Fruit fly (Drosophila melanogaster) whole organism, embryonic: Measurements from ENCODE around the gene Wsck.
A peak's percentile ranks its signal among the peaks of the same experiment; 100 is the strongest.

Experiments
- CG11504 ChIP-seq: fragments of 200-800 bp; sonication (Bioruptor generic); optimal IDR thresholded peaks from 3 replicates; lab custom pipeline; 2019; ENCODE audit warnings: missing biosample characterization, mild to moderate bottlenecking, missing genetic modification characterization, moderate library complexity
- CG11696 ChIP-seq: fragments of 200-800 bp; sonication (Bioruptor generic); IDR thresholded peaks from 2 replicates; pipeline ENCODE4 v1.3.6; 2022; ENCODE audit warnings: missing biosample characterization, missing genetic modification characterization
- CG12104 ChIP-seq: fragments of 200-800 bp; sonication (Bioruptor generic); optimal IDR thresholded peaks from 3 replicates; lab custom pipeline; 2016; ENCODE audit warnings: missing biosample characterization, missing genetic modification characterization
- CG12744 ChIP-seq: fragments of 200-800 bp; sonication (Bioruptor generic); optimal IDR thresholded peaks from 2 replicates; lab custom pipeline; 2016; ENCODE audit warnings: missing biosample characterization, missing genetic modification characterization
- CG12942 ChIP-seq: fragments of 200-800 bp; sonication (Bioruptor generic); optimal IDR thresholded peaks from 3 replicates; lab custom pipeline; 2016; ENCODE audit warnings: missing biosample characterization, missing genetic modification characterization
- CG13287 ChIP-seq: fragments of 200-800 bp; sonication (Bioruptor generic); IDR thresholded peaks from 2 replicates; pipeline ENCODE4 v1.3.6; 2022; ENCODE audit warnings: missing biosample characterization, missing genetic modification characterization; ENCODE audit not compliant: partially characterized antibody
- CG13775 ChIP-seq: fragments of 200-800 bp; sonication (Bioruptor generic); optimal IDR thresholded peaks from 3 replicates; lab custom pipeline; 2017; ENCODE audit warnings: missing biosample characterization, mild to moderate bottlenecking, missing genetic modification characterization
- CG15601 ChIP-seq: fragments of 200-800 bp; sonication (Bioruptor generic); optimal IDR thresholded peaks from 3 replicates; lab custom pipeline; 2019; ENCODE audit warnings: missing biosample characterization, mild to moderate bottlenecking, missing genetic modification characterization, moderate library complexity
- CG1603 ChIP-seq: fragments of 200-800 bp; sonication (Bioruptor generic); optimal IDR thresholded peaks from 2 replicates; lab custom pipeline; 2019; ENCODE audit warnings: missing biosample characterization, mild to moderate bottlenecking, missing genetic modification characterization, moderate library complexity
- CG1647 ChIP-seq: fragments of 200-800 bp; sonication (Bioruptor generic); optimal IDR thresholded peaks from 3 replicates; lab custom pipeline; 2016; ENCODE audit warnings: missing biosample characterization, missing genetic modification characterization
- CG17829 ChIP-seq: fragments of 200-800 bp; optimal IDR thresholded peaks from 2 replicates; lab custom pipeline; 2019; ENCODE audit warnings: missing biosample characterization, mild to moderate bottlenecking, missing genetic modification characterization, moderate library complexity
- CG17912 ChIP-seq: fragments of 200-800 bp; sonication (Bioruptor generic); optimal IDR thresholded peaks from 2 replicates; lab custom pipeline; 2018; ENCODE audit warnings: missing biosample characterization, mild to moderate bottlenecking, missing genetic modification characterization
- CG18476 ChIP-seq: fragments of 200-800 bp; sonication (Bioruptor generic); optimal IDR thresholded peaks from 2 replicates; lab custom pipeline; 2016; ENCODE audit warnings: missing biosample characterization, mild to moderate bottlenecking, missing genetic modification characterization
- CG2712 ChIP-seq: fragments of 200-800 bp; optimal IDR thresholded peaks from 3 replicates; lab custom pipeline; 2019; ENCODE audit warnings: missing biosample characterization, mild to moderate bottlenecking, missing genetic modification characterization, moderate library complexity
- CG4360 ChIP-seq: fragments of 200-800 bp; sonication (Bioruptor generic); IDR thresholded peaks from 2 replicates; pipeline ENCODE4 v1.3.6; 2022; ENCODE audit warnings: missing biosample characterization, missing genetic modification characterization
- CG4854 ChIP-seq: fragments of 200-800 bp; sonication (Bioruptor generic); optimal IDR thresholded peaks from 2 replicates; lab custom pipeline; 2016; ENCODE audit warnings: missing biosample characterization, missing genetic modification characterization, inconsistent platforms
- CG7928 ChIP-seq: fragments of 200-800 bp; sonication (Bioruptor generic); optimal IDR thresholded peaks from 2 replicates; lab custom pipeline; 2017; ENCODE audit warnings: missing biosample characterization, mild to moderate bottlenecking, missing genetic modification characterization
- CG9215 ChIP-seq: fragments of 200-800 bp; sonication (Bioruptor generic); IDR thresholded peaks from 2 replicates; pipeline ENCODE4 v1.3.6; 2022; ENCODE audit warnings: missing biosample characterization, missing genetic modification characterization
- CHES-1-like ChIP-seq: fragments of 200-800 bp; sonication (Bioruptor generic); optimal IDR thresholded peaks from 2 replicates; lab custom pipeline; 2016; ENCODE audit warnings: missing biosample characterization, missing genetic modification characterization
- CrebB ChIP-seq: fragments of 200-800 bp; sonication (Bioruptor generic); optimal IDR thresholded peaks from 3 replicates; lab custom pipeline; 2018; ENCODE audit warnings: missing biosample characterization, mild to moderate bottlenecking, missing genetic modification characterization
- Deaf1 ChIP-seq: fragments of 200-800 bp; optimal IDR thresholded peaks from 3 replicates; lab custom pipeline; 2019; ENCODE audit warnings: missing biosample characterization, mild to moderate bottlenecking, missing genetic modification characterization, moderate library complexity
- ERR ChIP-seq: fragments of 200-800 bp; sonication (Bioruptor generic); optimal IDR thresholded peaks from 2 replicates; lab custom pipeline; 2016; ENCODE audit warnings: missing biosample characterization, missing genetic modification characterization
- Ets65A ChIP-seq: fragments of 200-800 bp; sonication (Bioruptor generic); peaks from one replicate; lab custom pipeline; 2016; ENCODE audit warnings: missing biosample characterization, missing genetic modification characterization
- Hsf ChIP-seq: fragments of 200-800 bp; sonication (Bioruptor generic); optimal IDR thresholded peaks from 3 replicates; lab custom pipeline; 2016; ENCODE audit warnings: missing biosample characterization, missing genetic modification characterization
- Lhr ChIP-seq: fragments of 200-800 bp; sonication (Bioruptor generic); optimal IDR thresholded peaks from 3 replicates; lab custom pipeline; 2017; ENCODE audit warnings: mild to moderate bottlenecking, missing biosample characterization, missing genetic modification reagents, missing genetic modification characterization
- Med ChIP-seq: fragments of 200-800 bp; sonication (Bioruptor generic); peaks from one replicate; lab custom pipeline; 2016; ENCODE audit warnings: missing biosample characterization, missing genetic modification characterization, mild to moderate bottlenecking, inconsistent platforms, moderate library complexity
- Myb ChIP-seq: fragments of 200-800 bp; sonication (Bioruptor generic); optimal IDR thresholded peaks from 2 replicates; lab custom pipeline; 2016; ENCODE audit warnings: missing biosample characterization, missing genetic modification characterization
- NC2β ChIP-seq: fragments of 200-800 bp; sonication (Bioruptor generic); optimal IDR thresholded peaks from 2 replicates; lab custom pipeline; 2016; ENCODE audit warnings: missing biosample characterization, missing genetic modification characterization
- Ravus ChIP-seq: fragments of 200-800 bp; sonication (Bioruptor generic); IDR thresholded peaks from 2 replicates; pipeline ENCODE4 v1.3.6; 2022; ENCODE audit warnings: missing biosample characterization, missing genetic modification characterization
- Side ChIP-seq: fragments of 200-800 bp; sonication (Bioruptor generic); optimal IDR thresholded peaks from 2 replicates; lab custom pipeline; 2016; ENCODE audit warnings: missing biosample characterization, missing genetic modification characterization
- Six4 ChIP-seq: fragments of 200-800 bp; sonication (Bioruptor generic); optimal IDR thresholded peaks from 2 replicates; lab custom pipeline; 2016; ENCODE audit warnings: missing biosample characterization, missing genetic modification characterization
- al ChIP-seq: fragments of 200-800 bp; sonication (Bioruptor generic); IDR thresholded peaks from 2 replicates; pipeline ENCODE4 v1.3.6; 2022; ENCODE audit warnings: missing biosample characterization, missing genetic modification characterization
- amos ChIP-seq: fragments of 200-800 bp; sonication (Bioruptor generic); IDR thresholded peaks from 2 replicates; pipeline ENCODE4 v1.3.6; 2022; ENCODE audit warnings: missing biosample characterization, missing genetic modification characterization; ENCODE audit not compliant: partially characterized antibody
- ara ChIP-seq: fragments of 200-800 bp; sonication (Bioruptor generic); IDR thresholded peaks from 2 replicates; pipeline ENCODE4 v1.3.6; 2022; ENCODE audit warnings: missing biosample characterization, missing genetic modification characterization
- chn ChIP-seq: fragments of 200-800 bp; sonication (Bioruptor generic); optimal IDR thresholded peaks from 2 replicates; lab custom pipeline; 2016; ENCODE audit warnings: missing biosample characterization, missing genetic modification characterization
- dmrt99B ChIP-seq: fragments of 200-800 bp; sonication (Bioruptor generic); optimal IDR thresholded peaks from 2 replicates; lab custom pipeline; 2018; ENCODE audit warnings: missing biosample characterization, mild to moderate bottlenecking, missing genetic modification characterization, moderate library complexity
- dpn ChIP-seq, 2 experiments: fragments of 200-800 bp; sonication (Bioruptor generic); optimal IDR thresholded peaks; 3 replicates each; lab custom pipeline; 2016; ENCODE audit warnings: missing biosample characterization in 2 of 2, missing genetic modification characterization in 2 of 2
- emc ChIP-seq: fragments of 200-800 bp; sonication (Bioruptor generic); optimal IDR thresholded peaks from 2 replicates; lab custom pipeline; 2016; ENCODE audit warnings: missing biosample characterization, missing genetic modification characterization
- ems ChIP-seq: fragments of 200-800 bp; sonication (Bioruptor generic); optimal IDR thresholded peaks from 3 replicates; lab custom pipeline; 2016; ENCODE audit warnings: missing biosample characterization, missing genetic modification characterization
- ftz-f1 ChIP-seq: fragments of 200-800 bp; sonication (Bioruptor generic); optimal IDR thresholded peaks from 2 replicates; lab custom pipeline; 2016; ENCODE audit warnings: missing biosample characterization, missing genetic modification characterization
- gce ChIP-seq: fragments of 200-800 bp; sonication (Bioruptor generic); IDR thresholded peaks from 3 replicates; pipeline ENCODE4 v1.3.6; 2022; ENCODE audit warnings: missing biosample characterization, missing genetic modification characterization
- gcm ChIP-seq: fragments of 200-800 bp; sonication (Bioruptor generic); optimal IDR thresholded peaks from 2 replicates; lab custom pipeline; 2019; ENCODE audit warnings: missing biosample characterization, mild to moderate bottlenecking, missing genetic modification characterization, moderate library complexity
- gt ChIP-seq: fragments of 200-800 bp; sonication (Bioruptor generic); IDR thresholded peaks from 2 replicates; pipeline ENCODE4 v1.3.6; 2022; ENCODE audit warnings: missing biosample characterization, missing genetic modification characterization
- insv ChIP-seq, 2 experiments: fragments of 200-800 bp; sonication (Bioruptor generic); optimal IDR thresholded peaks; 3 replicates each; lab custom pipeline; 2016 to 2018; ENCODE audit warnings: missing biosample characterization in 2 of 2, missing genetic modification characterization in 2 of 2
- kni ChIP-seq: fragments of 200-800 bp; sonication (Bioruptor generic); optimal IDR thresholded peaks from 3 replicates; lab custom pipeline; 2017; ENCODE audit warnings: mild to moderate bottlenecking, missing biosample characterization, missing genetic modification reagents, missing genetic modification characterization
- lmd ChIP-seq: fragments of 200-800 bp; sonication (Bioruptor generic); IDR thresholded peaks from 2 replicates; pipeline ENCODE4 v1.3.6; 2022; ENCODE audit warnings: missing biosample characterization, missing genetic modification characterization
- pan ChIP-seq, 4 experiments: fragments of >200 bp in 3 of 4; fragments of 200-800 bp in 1 of 4; sonication (Bioruptor generic) in 1 of 4; optimal IDR thresholded peaks in 3 of 4; IDR thresholded peaks in 1 of 4; 2 replicates each; pipeline versions ENCODE4 v1.3.6 to Lab custom; 2017 to 2022; ENCODE audit warnings: missing biosample characterization in 2 of 4, missing genetic modification characterization in 2 of 4, mixed read lengths in 1 of 4
- rib ChIP-seq: fragments of 200-800 bp; sonication (Bioruptor generic); IDR thresholded peaks from 2 replicates; pipeline ENCODE4 v1.3.6; 2022; ENCODE audit warnings: missing biosample characterization, missing genetic modification characterization
- schlank ChIP-seq: fragments of 200-800 bp; sonication (Bioruptor generic); optimal IDR thresholded peaks from 2 replicates; lab custom pipeline; 2018; ENCODE audit warnings: missing biosample characterization, mild to moderate bottlenecking, missing genetic modification characterization
- sug ChIP-seq: fragments of 200-800 bp; optimal IDR thresholded peaks from 2 replicates; lab custom pipeline; 2019; ENCODE audit warnings: missing biosample characterization, mild to moderate bottlenecking, missing genetic modification characterization, moderate library complexity
- unc-4 ChIP-seq: fragments of 200-800 bp; sonication (Bioruptor generic); IDR thresholded peaks from 2 replicates; pipeline ENCODE4 v1.3.6; 2022; ENCODE audit warnings: missing biosample characterization, missing genetic modification characterization; ENCODE audit not compliant: partially characterized antibody

The Wsck gene

dm6 chr3R:24625517-24625925, 4.4 kb downstream of the Wsck start, which contains the start of the genes Syx18 and atl (continued):
- TF ChIP-seq rib (GFP tag; lab: Robert Waterston, UW) (no peak), CG12104 (GFP tag; lab: Kevin White, UChicago) (no peak), CG11504 (tag; lab: Kevin White, UChicago) (no peak), Myb (GFP tag; lab: Kevin White, UChicago) (peak; percentile 92), CHES-1-like (GFP tag; lab: Kevin White, UChicago) (peak; percentile 8), gce (GFP tag; lab: Robert Waterston, UW) (no peak), dmrt99B (tag; lab: Kevin White, UChicago) (no peak), CG12744 (GFP tag; lab: Kevin White, UChicago) (no peak), emc (GFP tag; lab: Kevin White, UChicago) (no peak), CG13287 (GFP tag; lab: Robert Waterston, UW) (peak; percentile 67; the same call in 1 of the 2 replicates), lmd (no peak), NC2β (GFP tag; lab: Kevin White, UChicago) (peak; percentile 60), kni (GFP tag; lab: Kevin White, UChicago) (no peak), schlank (no peak), CG4360 (GFP tag; lab: Robert Waterston, UW) (no peak), Lhr (GFP tag; lab: Kevin White, UChicago) (peak; percentile 72), gcm (peak; percentile 27), Ets65A (GFP tag; lab: Kevin White, UChicago) (peak; percentile 90), Six4 (GFP tag; lab: Kevin White, UChicago) (no peak), amos (GFP tag; lab: Robert Waterston, UW) (peak; percentile 37; the same call in 1 of the 2 replicates), CG11696 (no peak), CG18476 (GFP tag; lab: Kevin White, UChicago) (no peak), Hsf (GFP tag; lab: Kevin White, UChicago) (no peak), ems (GFP tag; lab: Kevin White, UChicago) (peak; percentile 54), CG12942 (GFP tag; lab: Kevin White, UChicago) (no peak), pan (optimal IDR thresholded peaks at IDR 0.05; lab: Kevin White, UChicago) (no peak), pan (GFP tag; optimal IDR thresholded peaks at IDR 0.05 in 1 of 2, IDR thresholded peaks at IDR 0.05 in 1 of 2) (no peak), ERR (GFP tag; lab: Kevin White, UChicago) (no peak), CrebB (tag; lab: Kevin White, UChicago) (peak; percentile 43), Ravus (no peak), chn (no peak), CG1603 (tag; lab: Kevin White, UChicago) (peak; percentile 90), al (no peak), CG4854 (GFP tag; lab: Kevin White, UChicago) (no peak), CG7928 (GFP tag; lab: Kevin White, UChicago) (peak; percentile 24), gt (GFP tag; lab: Robert Waterston, UW) (no peak), CG15601 (tag; lab: Kevin White, UChicago) (peak; percentile 18), sug (tag; lab: Kevin White, UChicago) (peak; percentile 35), CG9215 (GFP tag; lab: Robert Waterston, UW) (no peak), insv (GFP tag; optimal IDR thresholded peaks at IDR 0.05; lab: Kevin White, UChicago) (peak in 1 of 2 experiments; percentile 45), CG17829 (tag; lab: Kevin White, UChicago) (peak; percentile 64), ara (no peak), CG17912 (GFP tag; lab: Kevin White, UChicago) (no peak), CG2712 (tag; lab: Kevin White, UChicago) (peak; percentile 49), ftz-f1 (GFP tag; lab: Kevin White, UChicago) (peak; percentile 9), dpn (GFP tag; optimal IDR thresholded peaks at IDR 0.05; lab: Kevin White, UChicago) (peak in 1 of 2 experiments; percentile 20), CG1647 (GFP tag; lab: Kevin White, UChicago) (peak; percentile 12), Med (GFP tag; lab: Kevin White, UChicago) (peak; percentile 90), unc-4 (GFP tag; lab: Robert Waterston, UW) (0 out of 2 replicates have a peak, but pooled peaks have one; percentile 46), CG13775 (no peak), Side (GFP tag; lab: Kevin White, UChicago) (peak; percentile 46), Deaf1 (tag; lab: Kevin White, UChicago) (no peak)
